Worm (Caenorhabditis elegans) whole organism, midembryonic: ENCODE measurements around the gene nhr-248.

Experiments
- cog-1 ChIP-seq: sonication (generic microtip); optimal IDR thresholded peaks from 2 replicates; lab custom pipeline; 2016; ENCODE audit warnings: missing genetic modification characterization, missing compliant biosample characterization
- ref-1 ChIP-seq: fragments of 200-800 bp; sonication (Bioruptor generic); conservative IDR thresholded peaks from 2 replicates; pipeline ENCODE4 v1.3.6; 2022; ENCODE audit warnings: missing genetic modification reagents, missing genetic modification characterization, missing compliant biosample characterization
- tab-1 ChIP-seq: fragments of 200-800 bp; sonication (Bioruptor generic); IDR thresholded peaks from 2 replicates; pipeline ENCODE4 v1.3.6; 2022; ENCODE audit warnings: missing genetic modification characterization, missing compliant biosample characterization
- ztf-23 ChIP-seq: fragments of 200-800 bp; sonication (Bioruptor generic); IDR thresholded peaks from 2 replicates; pipeline ENCODE4 v1.3.6; 2022; ENCODE audit warnings: missing genetic modification reagents, missing genetic modification characterization, missing compliant biosample characterization
- ztf-29 ChIP-seq: fragments of 200-800 bp; sonication (Bioruptor generic); IDR thresholded peaks from 2 replicates; pipeline ENCODE4 v1.3.6; 2022; ENCODE audit warnings: missing genetic modification reagents, missing genetic modification characterization, missing compliant biosample characterization

nhr-248 gene

ce11 chrV:17059987-17060386 lies 44.4 kb downstream of the nhr-248 start, which contains the start of gene sri-66:
Gene sri-66, plus strand, starts transcription at chrV:17060287.
- TF ChIP-seq cog-1 (tag; lab: Kevin White, UChicago): no peak
- TF ChIP-seq ztf-23 (GFP tag; lab: Robert Waterston, UW): no peak
- no peak for TF ChIP-seq ztf-29
- TF ChIP-seq ref-1 (GFP tag; lab: Robert Waterston, UW): no peak
- no peak for TF ChIP-seq tab-1 (GFP tag; lab: Robert Waterston, UW)
